Fruit fly (Drosophila melanogaster): Measurements from ENCODE around the gene Ctps.
A peak's percentile ranks its signal among the peaks of the same experiment; 100 is the strongest.

Ctps gene

DNA sequence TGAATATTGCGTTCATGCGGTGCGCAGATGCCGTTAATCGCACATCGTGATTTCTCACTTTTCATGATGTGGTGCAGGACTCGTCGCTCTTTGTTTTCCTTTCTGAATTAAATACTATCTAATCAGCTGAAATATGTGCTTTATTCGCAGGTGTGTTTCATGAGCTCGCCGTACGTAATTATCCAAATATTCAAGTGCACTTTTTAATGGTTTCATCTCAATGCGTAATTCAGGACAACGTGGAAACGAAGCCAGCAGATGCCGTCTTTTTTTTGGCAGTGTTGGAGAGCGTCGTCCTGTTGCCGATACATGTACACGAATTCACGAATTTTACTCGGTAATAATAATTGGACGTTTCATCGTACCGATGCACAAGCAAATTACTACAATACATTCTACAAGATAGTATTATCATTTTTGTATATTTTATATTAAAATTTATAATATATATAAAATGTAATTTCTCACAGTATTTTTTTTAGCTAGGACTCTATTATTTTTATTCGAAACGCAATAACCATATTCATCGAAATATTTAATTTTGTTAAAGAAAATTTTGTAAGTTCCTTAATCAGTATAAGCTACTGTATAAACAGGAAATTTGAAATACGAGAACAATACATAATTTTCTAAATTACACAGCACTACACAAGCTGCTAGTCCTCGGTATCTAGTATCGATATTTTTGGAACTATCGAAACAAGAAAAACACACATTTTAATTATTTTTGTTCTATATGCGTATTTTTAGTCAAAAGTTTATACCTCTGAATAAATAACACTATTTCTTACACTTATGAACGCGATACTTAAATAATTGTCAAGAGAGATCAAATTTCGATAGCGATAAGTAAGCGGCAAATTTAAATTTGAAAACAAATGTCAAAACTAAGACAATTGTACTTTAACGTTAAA lies 39.2 kb downstream of the Ctps start, which contains the start of gene CG12316:
TSS of gene CG12316 (minus strand) at position 276 of the 914 bp plus-strand sequence.
- TF ChIP-seq stwl (tag; optimal IDR thresholded peaks at IDR 0.05) (peak; percentile 52), CG18764 (GFP tag; optimal IDR thresholded peaks at IDR 0.05) (peak; percentile 80), zf30C (GFP tag; optimal IDR thresholded peaks at IDR 0.05) (peak; percentile 36), nerfin-1 (tag; optimal IDR thresholded peaks at IDR 0.05) (peak; percentile 93), cg (GFP tag; optimal IDR thresholded peaks at IDR 0.05) (no peak), CG2712 (tag; optimal IDR thresholded peaks at IDR 0.05) (peak; percentile 95), grn (GFP tag; optimal IDR thresholded peaks at IDR 0.05) (peak; percentile 59), her (GFP tag; optimal IDR thresholded peaks at IDR 0.05) (peak; percentile 91), CG6654 (GFP tag; optimal IDR thresholded peaks at IDR 0.05) (peak; percentile 74), zen2 (GFP tag; IDR thresholded peaks at IDR 0.05; ENCODE audit: partially characterized antibody) (peak; percentile 74; the same call in 2 of the 3 replicates), NC2α (GFP tag; optimal IDR thresholded peaks at IDR 0.05) (peak; percentile 85), CG5180 (GFP tag; optimal IDR thresholded peaks at IDR 0.05) (no peak), CG1529 (GFP tag; optimal IDR thresholded peaks at IDR 0.05) (peak; percentile 86), CG17829 (tag; optimal IDR thresholded peaks at IDR 0.05) (peak; percentile 93), Stat92E (GFP tag; optimal IDR thresholded peaks at IDR 0.05) (peak in 1 of 3 experiments; percentile 23), CG8359 (GFP tag; optimal IDR thresholded peaks at IDR 0.05; ENCODE audit: borderline replicate concordance) (peak; percentile 84), shn (GFP tag; optimal IDR thresholded peaks at IDR 0.05) (peak; percentile 93), fu2 (GFP tag; optimal IDR thresholded peaks at IDR 0.05) (peak; percentile 82), eyg (GFP tag; optimal IDR thresholded peaks at IDR 0.05) (peak; percentile 85), CG4730 (GFP tag; IDR thresholded peaks at IDR 0.05) (peak; percentile 60), CG30403 (GFP tag; optimal IDR thresholded peaks at IDR 0.05) (peak; percentile 92), Sox102F (GFP tag; optimal IDR thresholded peaks at IDR 0.05) (peak; percentile 89), CG9876 (GFP tag; optimal IDR thresholded peaks at IDR 0.05) (peak; percentile 74), nom (GFP tag; optimal IDR thresholded peaks at IDR 0.05) (peak; percentile 95), CG7839 (tag; optimal IDR thresholded peaks at IDR 0.05) (peak; percentile 92), Hr3 (GFP tag; optimal IDR thresholded peaks at IDR 0.05) (peak; percentile 85), wdn (GFP tag; IDR thresholded peaks at IDR 0.05) (peak; percentile 87), crp (GFP tag; optimal IDR thresholded peaks at IDR 0.05) (peak in 1 of 2 experiments; percentile 48), oc (tag; optimal IDR thresholded peaks at IDR 0.05) (peak; percentile 89), p53 (GFP tag; optimal IDR thresholded peaks at IDR 0.05) (peak; percentile 85), ham (GFP tag; IDR thresholded peaks at IDR 0.05) (peak; percentile 40; the same call in 1 of the 2 replicates), CG12744 (GFP tag; optimal IDR thresholded peaks at IDR 0.05) (peak; percentile 87), mld (GFP tag; IDR thresholded peaks at IDR 0.05; ENCODE audit: partially characterized antibody) (peak; percentile 47; the same call in 1 of the 3 replicates), CG6854 (GFP tag; optimal IDR thresholded peaks at IDR 0.05) (peak; percentile 92), abd-A (tag; optimal IDR thresholded peaks at IDR 0.05) (no peak), CG3726 (GFP tag; IDR thresholded peaks at IDR 0.05) (peak; percentile 73; the same call in 2 of the 3 replicates), CG13296 (GFP tag; optimal IDR thresholded peaks at IDR 0.05) (peak; percentile 93), CG13287 (GFP tag; IDR thresholded peaks at IDR 0.05; ENCODE audit: partially characterized antibody) (peak; percentile 87), Hr78 (GFP tag; optimal IDR thresholded peaks at IDR 0.05) (peak in 1 of 2 experiments; percentile 82), CG9727 (GFP tag; optimal IDR thresholded peaks at IDR 0.05) (peak; percentile 96), CG15073 (GFP tag; optimal IDR thresholded peaks at IDR 0.05) (no peak), zfh2 (GFP tag; optimal IDR thresholded peaks at IDR 0.05) (peak; percentile 92), Mad (GFP tag; optimal IDR thresholded peaks at IDR 0.05) (peak; percentile 95), CG7556 (GFP tag; optimal IDR thresholded peaks at IDR 0.05) (peak; percentile 93), CG2889 (GFP tag; IDR thresholded peaks at IDR 0.05) (peak; percentile 78), Myb (GFP tag; optimal IDR thresholded peaks at IDR 0.05) (peak; percentile 77), Hr39 (optimal IDR thresholded peaks at IDR 0.05) (no peak)

All from whole organism, embryonic.